Worm (Caenorhabditis elegans) whole organism, young adult: ENCODE measurements around the gene mdt-9.

ENCODE experiments used
- B0035.1 ChIP-seq: sonication (generic microtip); optimal IDR thresholded peaks from 2 replicates; lab custom pipeline; 2016; ENCODE audit warnings: missing genetic modification characterization, mild to moderate bottlenecking, missing compliant biosample characterization, missing genotype, missing genetic modification reagents
- F10E7.11 ChIP-seq: sonication (generic microtip); optimal IDR thresholded peaks from 2 replicates; lab custom pipeline; 2017; ENCODE audit warnings: mild to moderate bottlenecking, missing genetic modification characterization, moderate library complexity, missing compliant biosample characterization
- F39B2.1 ChIP-seq: fragments of 200-800 bp; sonication (Bioruptor generic); IDR thresholded peaks from 2 replicates; pipeline ENCODE4 v1.3.6; 2022; ENCODE audit warnings: missing genetic modification reagents, missing genetic modification characterization, missing compliant biosample characterization
- F57A8.1 ChIP-seq: fragments of 200-800 bp; sonication (Bioruptor generic); optimal IDR thresholded peaks from 2 replicates; lab custom pipeline; 2018; ENCODE audit warnings: mild to moderate bottlenecking, missing genetic modification characterization, moderate library complexity, missing compliant biosample characterization
- K12H6.12 ChIP-seq: fragments of 200-800 bp; sonication (Bioruptor generic); optimal IDR thresholded peaks from 2 replicates; lab custom pipeline; 2018; ENCODE audit warnings: mild to moderate bottlenecking, missing genetic modification characterization, missing compliant biosample characterization
- ZK185.1 ChIP-seq: sonication (generic microtip); optimal IDR thresholded peaks from 2 replicates; lab custom pipeline; 2016; ENCODE audit warnings: mild to moderate bottlenecking, missing genetic modification characterization, missing compliant biosample characterization; ENCODE audit not compliant: poor library complexity, severe bottlenecking
- aptf-2 ChIP-seq: fragments of 200-800 bp; sonication (Bioruptor generic); conservative IDR thresholded peaks from 2 replicates; pipeline ENCODE4 v1.3.6; 2022; ENCODE audit warnings: missing genetic modification reagents, missing genetic modification characterization, missing compliant biosample characterization
- aptf-3 ChIP-seq: fragments of 200-800 bp; sonication (Bioruptor generic); IDR thresholded peaks from 2 replicates; pipeline ENCODE4 v1.3.6; 2022; ENCODE audit warnings: missing genetic modification characterization, missing compliant biosample characterization
- atf-7 ChIP-seq: sonication (generic microtip); optimal IDR thresholded peaks from 2 replicates; lab custom pipeline; 2017; ENCODE audit warnings: mild to moderate bottlenecking, missing genetic modification characterization, missing compliant biosample characterization
- bed-1 ChIP-seq: fragments of 200-800 bp; sonication (Bioruptor generic); IDR thresholded peaks from 2 replicates; pipeline ENCODE4 v1.3.6; 2022; ENCODE audit warnings: missing genetic modification reagents, missing genetic modification characterization, missing compliant biosample characterization
- ccch-3 ChIP-seq: fragments of 200-800 bp; sonication (Bioruptor generic); optimal IDR thresholded peaks from 2 replicates; lab custom pipeline; 2018; ENCODE audit warnings: mild to moderate bottlenecking, missing genetic modification characterization, missing compliant biosample characterization
- cebp-1 ChIP-seq, 2 experiments: fragments of 200-800 bp in 1 of 2; sonication (Bioruptor generic) in 1 of 2; sonication (generic microtip) in 1 of 2; IDR thresholded peaks in 1 of 2; optimal IDR thresholded peaks in 1 of 2; 2 replicates each; pipeline versions ENCODE4 v1.3.6 to Lab custom; 2017 to 2022; ENCODE audit warnings: missing compliant biosample characterization in 2 of 2, missing genetic modification characterization in 2 of 2, mild to moderate bottlenecking in 1 of 2, missing genetic modification reagents in 1 of 2, moderate library complexity in 1 of 2
- ceh-27 ChIP-seq: fragments of 200-800 bp; sonication (Bioruptor generic); optimal IDR thresholded peaks from 2 replicates; lab custom pipeline; 2018; ENCODE audit warnings: mild to moderate bottlenecking, missing genetic modification characterization, moderate library complexity, missing compliant biosample characterization
- ceh-79 ChIP-seq: sonication (generic microtip); optimal IDR thresholded peaks from 2 replicates; lab custom pipeline; 2017; ENCODE audit warnings: mild to moderate bottlenecking, missing genetic modification characterization, missing compliant biosample characterization
- chd-7 ChIP-seq: sonication (generic microtip); optimal IDR thresholded peaks from 2 replicates; lab custom pipeline; 2016; ENCODE audit warnings: mild to moderate bottlenecking, missing genetic modification characterization, moderate library complexity, missing compliant biosample characterization
- dpff-1 ChIP-seq: sonication (generic microtip); optimal IDR thresholded peaks from 2 replicates; lab custom pipeline; 2017; ENCODE audit warnings: mild to moderate bottlenecking, missing genetic modification characterization, missing compliant biosample characterization
- egl-44 ChIP-seq: fragments of 200-800 bp; sonication (Bioruptor generic); IDR thresholded peaks from 2 replicates; pipeline ENCODE4 v1.3.6; 2022; ENCODE audit warnings: missing genetic modification reagents, missing genetic modification characterization, missing compliant biosample characterization
- egrh-3 ChIP-seq: fragments of 200-800 bp; sonication (Bioruptor generic); IDR thresholded peaks from 2 replicates; pipeline ENCODE4 v1.3.6; 2022; ENCODE audit warnings: missing genetic modification reagents, missing genetic modification characterization, missing compliant biosample characterization
- fkh-3 ChIP-seq: sonication (generic microtip); optimal IDR thresholded peaks from 2 replicates; lab custom pipeline; 2016; ENCODE audit warnings: mild to moderate bottlenecking, missing genetic modification characterization, missing compliant biosample characterization
- hlh-12 ChIP-seq: sonication (generic microtip); optimal IDR thresholded peaks from 2 replicates; lab custom pipeline; 2016; ENCODE audit warnings: missing genetic modification characterization, missing compliant biosample characterization
- hlh-26 ChIP-seq: fragments of 200-800 bp; sonication (Bioruptor generic); conservative IDR thresholded peaks from 2 replicates; pipeline ENCODE4 v1.3.6; 2022; ENCODE audit warnings: missing genetic modification reagents, missing genetic modification characterization, missing compliant biosample characterization
- hmg-20 ChIP-seq: fragments of 200-800 bp; sonication (Bioruptor generic); IDR thresholded peaks from 2 replicates; pipeline ENCODE4 v1.3.6; 2022; ENCODE audit warnings: missing genetic modification reagents, missing genetic modification characterization, missing compliant biosample characterization
- hrde-1 ChIP-seq: sonication (generic microtip); optimal IDR thresholded peaks from 2 replicates; lab custom pipeline; 2016; ENCODE audit warnings: missing genetic modification characterization, mild to moderate bottlenecking, missing compliant biosample characterization, moderate library complexity, missing genotype, missing genetic modification reagents, borderline replicate concordance
- let-526 ChIP-seq: fragments of 200-800 bp; sonication (Bioruptor generic); IDR thresholded peaks from 2 replicates; pipeline ENCODE4 v1.3.6; 2022; ENCODE audit warnings: missing genetic modification reagents, missing genetic modification characterization, missing compliant biosample characterization
- let-607 ChIP-seq, 2 experiments: fragments of 200-800 bp in 1 of 2; sonication (Bioruptor generic) in 1 of 2; sonication (generic microtip) in 1 of 2; optimal IDR thresholded peaks; 2 replicates each; lab custom pipeline; 2016 to 2018; ENCODE audit warnings: mild to moderate bottlenecking in 2 of 2, missing compliant biosample characterization in 2 of 2, missing genetic modification characterization in 2 of 2, moderate library complexity in 2 of 2, missing genotype in 1 of 2
- lin-35 ChIP-seq, 3 experiments: fragments of 150-350 bp in 2 of 3; sonication (generic microtip) in 1 of 3; optimal IDR thresholded peaks; 2 replicates each; lab custom pipeline; 2014 to 2018; ENCODE audit warnings: missing biosample characterization in 3 of 3, missing genetic modification characterization in 3 of 3, missing genetic modification reagents in 3 of 3
- lsy-27 ChIP-seq: sonication (generic microtip); optimal IDR thresholded peaks from 2 replicates; lab custom pipeline; 2017; ENCODE audit warnings: missing genetic modification characterization, mild to moderate bottlenecking, missing compliant biosample characterization, antibody characterized with exemption, missing genotype, borderline replicate concordance; ENCODE audit not compliant: insufficient read depth
- mel-28 ChIP-seq: sonication (generic microtip); optimal IDR thresholded peaks from 2 replicates; lab custom pipeline; 2016; ENCODE audit warnings: borderline replicate concordance, mild to moderate bottlenecking, missing genetic modification characterization, missing compliant biosample characterization
- mxl-1 ChIP-seq: sonication (generic microtip); optimal IDR thresholded peaks from 2 replicates; lab custom pipeline; 2016; ENCODE audit warnings: missing genetic modification characterization, missing compliant biosample characterization
- nfya-1 ChIP-seq: sonication (generic microtip); optimal IDR thresholded peaks from 2 replicates; lab custom pipeline; 2017; ENCODE audit warnings: antibody characterized with exemption, missing compliant biosample characterization, missing genetic modification characterization, borderline replicate concordance; ENCODE audit not compliant: insufficient read depth
- nhr-80 ChIP-seq: sonication (generic microtip); optimal IDR thresholded peaks from 2 replicates; lab custom pipeline; 2016; ENCODE audit warnings: missing genetic modification characterization, missing compliant biosample characterization
- nhr-90 ChIP-seq: sonication (generic microtip); optimal IDR thresholded peaks from 2 replicates; lab custom pipeline; 2016; ENCODE audit warnings: missing genotype, mild to moderate bottlenecking, missing genetic modification characterization, missing compliant biosample characterization
- pbrm-1 ChIP-seq: fragments of 200-800 bp; sonication (Bioruptor generic); IDR thresholded peaks from 2 replicates; pipeline ENCODE4 v1.3.6; 2022; ENCODE audit warnings: missing genetic modification reagents, missing genetic modification characterization, missing compliant biosample characterization
- rcor-1 ChIP-seq: fragments of 200-800 bp; sonication (Bioruptor generic); IDR thresholded peaks from 2 replicates; pipeline ENCODE4 v1.3.6; 2022; ENCODE audit warnings: missing genetic modification reagents, missing genetic modification characterization, missing compliant biosample characterization
- rec-8 ChIP-seq, 2 experiments: sonication (generic microtip); optimal IDR thresholded peaks; 2 replicates each; lab custom pipeline; 2016; ENCODE audit warnings: mild to moderate bottlenecking in 2 of 2, missing genetic modification characterization in 2 of 2, missing genetic modification reagents in 2 of 2, missing genotype in 2 of 2, missing biosample characterization in 1 of 2, missing compliant biosample characterization in 1 of 2, moderate library complexity in 1 of 2
- sea-2 ChIP-seq: fragments of 200-800 bp; sonication (Bioruptor generic); IDR thresholded peaks from 2 replicates; pipeline ENCODE4 v1.3.6; 2022; ENCODE audit warnings: missing genetic modification characterization, missing compliant biosample characterization
- snpc-3.4 ChIP-seq: sonication (generic microtip); optimal IDR thresholded peaks from 2 replicates; lab custom pipeline; 2017; ENCODE audit warnings: missing genetic modification characterization, mild to moderate bottlenecking, missing compliant biosample characterization, antibody characterized with exemption, moderate library complexity, missing genotype, missing genetic modification reagents
- snpc-4 ChIP-seq, 5 experiments: fragments of 150-350 bp in 1 of 5; sonication (generic microtip) in 4 of 5; optimal IDR thresholded peaks; 2 replicates each; lab custom pipeline; 2014 to 2018; ENCODE audit warnings: missing genetic modification characterization in 5 of 5, missing biosample characterization in 3 of 5, antibody characterized with exemption in 2 of 5, mild to moderate bottlenecking in 2 of 5, missing compliant biosample characterization in 2 of 5, missing genotype in 2 of 5, moderate library complexity in 2 of 5, missing genetic modification reagents in 1 of 5
- somi-1 ChIP-seq: fragments of 200-800 bp; sonication (Bioruptor generic); optimal IDR thresholded peaks from 2 replicates; lab custom pipeline; 2018; ENCODE audit warnings: mild to moderate bottlenecking, missing genetic modification characterization, missing compliant biosample characterization
- tbp1 ChIP-seq: fragments of 200-800 bp; sonication (Bioruptor generic); optimal IDR thresholded peaks from 2 replicates; lab custom pipeline; 2018; ENCODE audit warnings: mild to moderate bottlenecking, missing genetic modification characterization, missing compliant biosample characterization
- tbx-9 ChIP-seq: sonication (generic microtip); optimal IDR thresholded peaks from 2 replicates; lab custom pipeline; 2016; ENCODE audit warnings: borderline replicate concordance, missing genetic modification characterization, inconsistent platforms, missing compliant biosample characterization
- tlf-1 ChIP-seq: fragments of 200-800 bp; sonication (Bioruptor generic); optimal IDR thresholded peaks from 2 replicates; lab custom pipeline; 2018; ENCODE audit warnings: mild to moderate bottlenecking, missing genetic modification characterization, missing compliant biosample characterization
- xnd-1 ChIP-seq: sonication (generic microtip); optimal IDR thresholded peaks from 2 replicates; lab custom pipeline; 2016; ENCODE audit warnings: missing genotype, missing genetic modification reagents, missing genetic modification characterization, missing compliant biosample characterization
- ztf-22 ChIP-seq: fragments of 200-800 bp; sonication (Bioruptor generic); optimal IDR thresholded peaks from 2 replicates; lab custom pipeline; 2018; ENCODE audit warnings: mild to moderate bottlenecking, missing genetic modification characterization, moderate library complexity, missing compliant biosample characterization
- ztf-25 ChIP-seq: fragments of 200-800 bp; sonication (Bioruptor generic); IDR thresholded peaks from 2 replicates; pipeline ENCODE4 v1.3.6; 2022; ENCODE audit warnings: missing genetic modification reagents, missing genetic modification characterization, missing compliant biosample characterization
- ztf-26 ChIP-seq: sonication (generic microtip); optimal IDR thresholded peaks from 2 replicates; lab custom pipeline; 2017; ENCODE audit warnings: missing genetic modification characterization, missing compliant biosample characterization
- ztf-6 ChIP-seq: fragments of 200-800 bp; sonication (Bioruptor generic); IDR thresholded peaks from 2 replicates; pipeline ENCODE4 v1.3.6; 2022; ENCODE audit warnings: missing genetic modification reagents, missing genetic modification characterization, missing compliant biosample characterization

Gene mdt-9

ce11 chrIV:13386043-13386442, at the start of gene mdt-9, which contains the start of the genes Y62E10A.20 and Y62E10A.23 (continued):
- TF ChIP-seq ztf-22: no peak
- no peak for TF ChIP-seq chd-7 (tag; lab: Kevin White, UChicago)
- no peak for TF ChIP-seq hlh-26 (GFP tag; lab: Robert Waterston, UW)
- no peak for TF ChIP-seq F57A8.1
- TF ChIP-seq tlf-1: no peak
- no peak for TF ChIP-seq lsy-27 (tag; lab: Kevin White, UChicago)
- peak; percentile 42 for TF ChIP-seq tbp1 (GFP tag; lab: Kevin White, UChicago)
- TF ChIP-seq ztf-6 (GFP tag; lab: Robert Waterston, UW): no peak
- no peak for TF ChIP-seq somi-1 (GFP tag; lab: Kevin White, UChicago)
- no peak for TF ChIP-seq egl-44 (GFP tag; lab: Robert Waterston, UW)
- no peak for TF ChIP-seq let-526 (GFP tag; lab: Robert Waterston, UW)
- TF ChIP-seq ccch-3: no peak
- TF ChIP-seq mel-28: no peak
- TF ChIP-seq nhr-80: no peak
- TF ChIP-seq dpff-1 (tag; lab: Kevin White, UChicago): no peak
- peak; percentile 25 for TF ChIP-seq ceh-27 (GFP tag; lab: Kevin White, UChicago)
- TF ChIP-seq ZK185.1 (tag; lab: Kevin White, UChicago): peak; percentile 17
- TF ChIP-seq rec-8 (tag; optimal IDR thresholded peaks at IDR 0.05; lab: Kevin White, UChicago): no peak
- TF ChIP-seq hlh-12 (tag; lab: Kevin White, UChicago): no peak
- no peak for TF ChIP-seq xnd-1 (tag; lab: Kevin White, UChicago)
- no peak for TF ChIP-seq ztf-26 (tag; lab: Kevin White, UChicago)
- TF ChIP-seq lin-35 (GFP tag; optimal IDR thresholded peaks at IDR 0.05; lab: Kevin White, UChicago): peak in 1 of 3 experiments; percentile 73
- TF ChIP-seq sea-2: no peak
- TF ChIP-seq nhr-90 (tag; lab: Kevin White, UChicago): no peak
- no peak for TF ChIP-seq hrde-1 (tag; lab: Kevin White, UChicago)
- no peak for TF ChIP-seq bed-1 (GFP tag; lab: Robert Waterston, UW)
- no peak for TF ChIP-seq B0035.1 (tag; lab: Kevin White, UChicago)
- no peak for TF ChIP-seq F10E7.11 (tag; lab: Kevin White, UChicago)
- TF ChIP-seq F39B2.1 (GFP tag; lab: Robert Waterston, UW): no peak
- no peak for TF ChIP-seq tbx-9 (tag; lab: Kevin White, UChicago)
- TF ChIP-seq egrh-3: no peak
- TF ChIP-seq aptf-3 (GFP tag; lab: Robert Waterston, UW): no peak
- TF ChIP-seq snpc-4 (GFP tag; optimal IDR thresholded peaks at IDR 0.05; lab: Kevin White, UChicago): no peak
- TF ChIP-seq snpc-4 (tag; optimal IDR thresholded peaks at IDR 0.05; lab: Kevin White, UChicago): peak; percentile 5 to 81 (median 66)
- no peak for TF ChIP-seq ceh-79 (tag; lab: Kevin White, UChicago)
- no peak for TF ChIP-seq aptf-2 (GFP tag; lab: Robert Waterston, UW)
- no peak for TF ChIP-seq hmg-20 (GFP tag; lab: Robert Waterston, UW)
- no peak for TF ChIP-seq rcor-1
- no peak for TF ChIP-seq mxl-1
- no peak for TF ChIP-seq fkh-3 (tag; lab: Kevin White, UChicago)
- no peak for TF ChIP-seq ztf-25
- no peak for TF ChIP-seq cebp-1 (GFP tag; IDR thresholded peaks at IDR 0.05; lab: Robert Waterston, UW)
- peak; percentile 45 for TF ChIP-seq cebp-1 (tag; optimal IDR thresholded peaks at IDR 0.05; lab: Kevin White, UChicago)
- TF ChIP-seq pbrm-1 (GFP tag; lab: Robert Waterston, UW): no peak
- no peak for TF ChIP-seq K12H6.12 (tag; lab: Kevin White, UChicago)
- TF ChIP-seq nfya-1: no peak
- no peak for TF ChIP-seq atf-7 (tag; lab: Kevin White, UChicago)
- TF ChIP-seq let-607 (tag; optimal IDR thresholded peaks at IDR 0.05; lab: Kevin White, UChicago): no peak
- peak; percentile 3 for TF ChIP-seq snpc-3.4 (tag; lab: Kevin White, UChicago)
